Worm (Caenorhabditis elegans) whole organism, early embryonic: Measurements from ENCODE around the gene C17H12.10.

Source experiments
- B0310.2 ChIP-seq: sonication (generic microtip); optimal IDR thresholded peaks from 2 replicates; lab custom pipeline; 2016; ENCODE audit warnings: mild to moderate bottlenecking, missing genetic modification characterization, missing compliant biosample characterization
- F13C5.2 ChIP-seq: sonication (generic microtip); optimal IDR thresholded peaks from 2 replicates; lab custom pipeline; 2017; ENCODE audit warnings: mild to moderate bottlenecking, missing genetic modification characterization, inconsistent platforms, missing compliant biosample characterization
- ama-1 ChIP-seq: fragments of 150-350 bp; optimal IDR thresholded peaks from 2 replicates; lab custom pipeline; 2014
- ceh-36 ChIP-seq: sonication (generic microtip); optimal IDR thresholded peaks from 2 replicates; lab custom pipeline; 2016; ENCODE audit warnings: missing genetic modification characterization, inconsistent platforms, missing compliant biosample characterization
- flt-1 ChIP-seq: fragments of 200-800 bp; sonication (Bioruptor generic); IDR thresholded peaks from 2 replicates; pipeline ENCODE4 v1.3.6; 2022; ENCODE audit warnings: missing genetic modification characterization, missing compliant biosample characterization
- hmbx-1 ChIP-seq: sonication (generic microtip); optimal IDR thresholded peaks from 2 replicates; lab custom pipeline; 2016; ENCODE audit warnings: mild to moderate bottlenecking, missing genetic modification characterization, missing compliant biosample characterization
- hnd-1 ChIP-seq: sonication (generic microtip); optimal IDR thresholded peaks from 2 replicates; lab custom pipeline; 2016; ENCODE audit warnings: missing genetic modification characterization, missing compliant biosample characterization
- pes-1 ChIP-seq: fragments of 200-800 bp; sonication (Bioruptor generic); IDR thresholded peaks from 2 replicates; pipeline ENCODE4 v1.3.6; 2022; ENCODE audit warnings: missing genetic modification reagents, missing genetic modification characterization, missing compliant biosample characterization
- sea-1 ChIP-seq: fragments of 200-800 bp; sonication (Bioruptor generic); conservative IDR thresholded peaks from 2 replicates; pipeline ENCODE4 v1.3.6; 2022; ENCODE audit warnings: missing genetic modification characterization, missing compliant biosample characterization
- tbx-11 ChIP-seq: fragments of 200-800 bp; sonication (Bioruptor generic); IDR thresholded peaks from 2 replicates; pipeline ENCODE4 v1.3.6; 2022; ENCODE audit warnings: missing genetic modification characterization, missing compliant biosample characterization
- tra-4 ChIP-seq: sonication (generic microtip); optimal IDR thresholded peaks from 2 replicates; lab custom pipeline; 2017; ENCODE audit warnings: missing genetic modification characterization, missing compliant biosample characterization

ce11 chrIV:6833617-6834016 is 27.0 kb downstream of the C17H12.10 start:
- TF ChIP-seq hnd-1 (no peak), B0310.2 (no peak), sea-1 (GFP tag; lab: Robert Waterston, UW) (no peak), flt-1 (GFP tag; lab: Robert Waterston, UW) (no peak), tbx-11 (GFP tag; lab: Robert Waterston, UW) (no peak), ama-1 (lab: Kevin White, UChicago) (no peak), pes-1 (no peak), ceh-36 (no peak), tra-4 (tag; lab: Kevin White, UChicago) (no peak), hmbx-1 (tag; lab: Kevin White, UChicago) (no peak), F13C5.2 (tag; lab: Kevin White, UChicago) (no peak)
